Fruit fly (Drosophila melanogaster): Measurements from ENCODE around the gene Ccz1.

dm6 chr3L:3894413-3894812, 4.5 kb downstream of the Ccz1 start:
- TF ChIP-seq sv (GFP tag; optimal IDR thresholded peaks at IDR 0.05) (no peak), woc (GFP tag; optimal IDR thresholded peaks at IDR 0.05) (no peak), Mio (GFP tag; optimal IDR thresholded peaks at IDR 0.05) (no peak), psq (GFP tag; optimal IDR thresholded peaks at IDR 0.05) (no peak), pan (optimal IDR thresholded peaks at IDR 0.05) (no peak)

All from whole organism, wandering third instar larva.